Worm (Caenorhabditis elegans): ENCODE data around the gene ZK632.14.

The ZK632.14 gene

ce11 chrIII:9793592-9794417 lies 19.4 kb upstream of the ZK632.14 start, which contains the start of the genes R10E11.9 and mcm-6 (continued):
- TF ChIP-seq snpc-1.1 (tag; optimal IDR thresholded peaks at IDR 0.05; ENCODE audit: insufficient read depth) (no peak), xnd-1 (tag; optimal IDR thresholded peaks at IDR 0.05) (peak; percentile 81), somi-1 (GFP tag; optimal IDR thresholded peaks at IDR 0.05) (no peak), K11D2.4 (GFP tag; IDR thresholded peaks at IDR 0.05) (no peak), D2030.7 (GFP tag; IDR thresholded peaks at IDR 0.05) (peak; percentile 55), snpc-4 (GFP tag; optimal IDR thresholded peaks at IDR 0.05) (no peak), snpc-4 (tag; optimal IDR thresholded peaks at IDR 0.05) (peak in 1 of 4 experiments; percentile 4), hlh-26 (GFP tag; conservative IDR thresholded peaks at IDR 0.05) (no peak), dox-1 (GFP tag; IDR thresholded peaks at IDR 0.05) (peak; percentile 68), F33H1.4 (GFP tag; IDR thresholded peaks at IDR 0.05) (peak; percentile 86), hmg-1.2 (GFP tag; IDR thresholded peaks at IDR 0.05) (peak; percentile 96), attf-6 (GFP tag; IDR thresholded peaks at IDR 0.05) (no peak), lin-54 (GFP tag; optimal IDR thresholded peaks at IDR 0.05) (peak; percentile 80), rcor-1 (GFP tag; IDR thresholded peaks at IDR 0.05) (0 out of 2 replicates have a peak, but pooled peaks have one; percentile 19), efl-1 (GFP tag; optimal IDR thresholded peaks at IDR 0.05) (peak; percentile 87), zfh-2 (GFP tag; conservative IDR thresholded peaks at IDR 0.05) (no peak), Y79H2A.3 (GFP tag; conservative IDR thresholded peaks at IDR 0.05) (0 out of 2 replicates have a peak, but pooled peaks have one; percentile 6), B0336.3 (GFP tag; IDR thresholded peaks at IDR 0.05) (0 out of 2 replicates have a peak, but pooled peaks have one; percentile 15), ztf-18 (tag; optimal IDR thresholded peaks at IDR 0.05) (no peak), snpc-3.4 (tag; optimal IDR thresholded peaks at IDR 0.05) (peak; percentile 66), attf-5 (GFP tag; optimal IDR thresholded peaks at IDR 0.05) (peak; percentile 0), egl-18 (GFP tag; IDR thresholded peaks at IDR 0.05) (no peak), F55B11.4 (tag; optimal IDR thresholded peaks at IDR 0.05; ENCODE audit: borderline replicate concordance, insufficient read depth) (no peak), nfyb-1 (GFP tag; IDR thresholded peaks at IDR 0.05) (no peak), unc-130 (GFP tag; optimal IDR thresholded peaks at IDR 0.05) (peak; percentile 37), lin-40 (tag; optimal IDR thresholded peaks at IDR 0.05) (no peak)

DNA sequence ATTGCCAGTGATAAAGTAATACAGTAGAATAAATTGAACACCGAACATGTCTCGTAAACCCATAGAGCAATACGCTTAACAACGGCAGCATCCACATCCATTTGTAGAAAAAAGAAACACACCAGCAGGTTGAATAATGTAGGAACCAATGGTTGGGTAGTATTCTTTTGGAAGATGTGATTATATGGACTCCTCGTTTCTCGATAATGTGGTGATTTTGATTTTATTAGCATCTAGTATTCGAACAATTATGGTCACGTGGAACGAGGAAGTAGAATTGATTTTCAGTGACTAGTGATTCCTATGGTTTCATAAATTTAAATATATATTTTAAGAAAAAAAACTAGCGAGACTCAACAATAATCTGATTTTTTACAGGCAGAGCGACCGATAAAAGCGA lies 16.8 kb upstream of the ZK632.14 start, which contains the start of gene srxa-10:
Gene srxa-10 (minus strand): TSS at position 101 of the 400 bp plus-strand sequence.
- TF ChIP-seq mxl-1 (tag; optimal IDR thresholded peaks at IDR 0.05), result no peak
- TF ChIP-seq tbp1 (GFP tag; optimal IDR thresholded peaks at IDR 0.05), result no peak
- no peak for TF ChIP-seq F57A8.1 (GFP tag; optimal IDR thresholded peaks at IDR 0.05)
- TF ChIP-seq ceh-27 (GFP tag; optimal IDR thresholded peaks at IDR 0.05), result no peak
- TF ChIP-seq F10E7.11 (tag; optimal IDR thresholded peaks at IDR 0.05), result no peak
- no peak for TF ChIP-seq ets-4 (GFP tag; optimal IDR thresholded peaks at IDR 0.05)
- TF ChIP-seq repo-1 (tag; optimal IDR thresholded peaks at IDR 0.05), result no peak
- no peak for TF ChIP-seq F39B2.1 (GFP tag; IDR thresholded peaks at IDR 0.05)
- no peak for TF ChIP-seq Y95B8A.8 (GFP tag; IDR thresholded peaks at IDR 0.05)
- no peak for TF ChIP-seq madf-6 (GFP tag; IDR thresholded peaks at IDR 0.05)
- TF ChIP-seq tbx-9 (tag; optimal IDR thresholded peaks at IDR 0.05; ENCODE audit: borderline replicate concordance), result no peak
- TF ChIP-seq F22D6.2 (tag; optimal IDR thresholded peaks at IDR 0.05), result no peak
- TF ChIP-seq Y79H2A.3 (GFP tag; conservative IDR thresholded peaks at IDR 0.05), result no peak
- TF ChIP-seq pha-4 (tag; optimal IDR thresholded peaks at IDR 0.05), result no peak
- TF ChIP-seq chd-7 (tag; optimal IDR thresholded peaks at IDR 0.05), result no peak
- TF ChIP-seq ztf-3 (GFP tag; optimal IDR thresholded peaks at IDR 0.05), result no peak
- TF ChIP-seq B0019.2 (GFP tag; conservative IDR thresholded peaks at IDR 0.05), result no peak
- TF ChIP-seq ekl-4 (GFP tag; IDR thresholded peaks at IDR 0.05), result no peak
